Fruit fly (Drosophila melanogaster) whole organism, embryonic: ENCODE data around the gene CG43117.

Source experiments
- Atf-2 ChIP-seq: fragments of 200-800 bp; sonication (Bioruptor generic); optimal IDR thresholded peaks from 2 replicates; lab custom pipeline; 2016; ENCODE audit warnings: missing biosample characterization, missing genetic modification characterization
- Atf6 ChIP-seq: fragments of 200-800 bp; sonication (Bioruptor generic); IDR thresholded peaks from 2 replicates; pipeline ENCODE4 v1.3.6; 2022; ENCODE audit warnings: missing biosample characterization, missing genetic modification characterization
- B-H1 ChIP-seq: fragments of 200-800 bp; sonication (Bioruptor generic); IDR thresholded peaks from 3 replicates; pipeline ENCODE4 v1.3.6; 2022; ENCODE audit warnings: missing biosample characterization, missing genetic modification characterization
- BEAF-32 ChIP-seq: fragments of 200-800 bp; sonication (Bioruptor generic); optimal IDR thresholded peaks from 3 replicates; lab custom pipeline; 2017; ENCODE audit warnings: missing biosample characterization, missing genetic modification characterization, mild to moderate bottlenecking, moderate library complexity, missing genetic modification reagents
- Bgb ChIP-seq: fragments of 200-800 bp; sonication (Bioruptor generic); IDR thresholded peaks from 2 replicates; pipeline ENCODE4 v1.3.6; 2022; ENCODE audit warnings: missing biosample characterization, missing genetic modification characterization; ENCODE audit not compliant: partially characterized antibody
- CG10321 ChIP-seq: fragments of 200-800 bp; sonication (Bioruptor generic); IDR thresholded peaks from 2 replicates; pipeline ENCODE4 v1.3.6; 2022; ENCODE audit warnings: missing biosample characterization, missing genetic modification characterization
- CG10462 ChIP-seq: fragments of 200-800 bp; sonication (Bioruptor generic); optimal IDR thresholded peaks from 2 replicates; lab custom pipeline; 2016; ENCODE audit warnings: missing biosample characterization, missing genetic modification characterization
- CG11695 ChIP-seq: fragments of 200-800 bp; sonication (Bioruptor generic); IDR thresholded peaks from 3 replicates; pipeline ENCODE4 v1.3.6; 2022; ENCODE audit warnings: missing biosample characterization, missing genetic modification characterization
- CG13775 ChIP-seq: fragments of 200-800 bp; sonication (Bioruptor generic); optimal IDR thresholded peaks from 3 replicates; lab custom pipeline; 2017; ENCODE audit warnings: missing biosample characterization, mild to moderate bottlenecking, missing genetic modification characterization
- CG1832 ChIP-seq: fragments of 200-800 bp; sonication (Bioruptor generic); optimal IDR thresholded peaks from 2 replicates; lab custom pipeline; 2017; ENCODE audit warnings: missing biosample characterization, mild to moderate bottlenecking, missing genetic modification characterization, inconsistent platforms
- CG2678 ChIP-seq: fragments of 200-800 bp; sonication (Bioruptor generic); optimal IDR thresholded peaks from 3 replicates; lab custom pipeline; 2019; ENCODE audit warnings: missing biosample characterization, mild to moderate bottlenecking, missing genetic modification characterization, moderate library complexity
- CG3726 ChIP-seq: fragments of 200-800 bp; sonication (Bioruptor generic); IDR thresholded peaks from 3 replicates; pipeline ENCODE4, ENCODE4 v1.3.6; 2022; ENCODE audit warnings: missing biosample characterization, missing genetic modification characterization
- CG4707 ChIP-seq: fragments of 200-800 bp; sonication (Bioruptor generic); optimal IDR thresholded peaks from 2 replicates; lab custom pipeline; 2018; ENCODE audit warnings: missing biosample characterization, mild to moderate bottlenecking, missing genetic modification characterization, moderate library complexity
- CG5953 ChIP-seq: fragments of 200-800 bp; sonication (Bioruptor generic); IDR thresholded peaks from 2 replicates; pipeline ENCODE4 v1.3.6; 2022; ENCODE audit warnings: missing biosample characterization, missing genetic modification characterization
- CG6791 ChIP-seq: fragments of 200-800 bp; sonication (Bioruptor generic); IDR thresholded peaks from 3 replicates; pipeline ENCODE4 v1.3.6; 2022; ENCODE audit warnings: missing biosample characterization, missing genetic modification characterization; ENCODE audit not compliant: partially characterized antibody
- CG7271 ChIP-seq: fragments of 200-800 bp; sonication (Bioruptor generic); optimal IDR thresholded peaks from 2 replicates; lab custom pipeline; 2018; ENCODE audit warnings: missing biosample characterization, mild to moderate bottlenecking, missing genetic modification characterization, moderate library complexity
- CG7357 ChIP-seq: fragments of 200-800 bp; sonication (Bioruptor generic); IDR thresholded peaks from 3 replicates; pipeline ENCODE4 v1.3.6; 2022; ENCODE audit warnings: missing biosample characterization, missing genetic modification characterization
- CG9797 ChIP-seq: fragments of 200-800 bp; sonication (Bioruptor generic); optimal IDR thresholded peaks from 3 replicates; lab custom pipeline; 2018; ENCODE audit warnings: missing biosample characterization, mild to moderate bottlenecking, missing genetic modification characterization
- Chrac-16 ChIP-seq: fragments of 200-800 bp; sonication (Bioruptor generic); optimal IDR thresholded peaks from 3 replicates; lab custom pipeline; 2016; ENCODE audit warnings: missing biosample characterization, missing genetic modification characterization
- Doc2 ChIP-seq: fragments of 200-800 bp; sonication (Bioruptor generic); IDR thresholded peaks from 2 replicates; pipeline ENCODE4 v1.3.6; 2022; ENCODE audit warnings: missing biosample characterization, missing genetic modification characterization
- Fer3 ChIP-seq: fragments of 200-800 bp; sonication (Bioruptor generic); optimal IDR thresholded peaks from 2 replicates; lab custom pipeline; 2018; ENCODE audit warnings: missing biosample characterization, mild to moderate bottlenecking, missing genetic modification characterization, moderate library complexity
- HLH3B ChIP-seq: fragments of 200-800 bp; sonication (Bioruptor generic); IDR thresholded peaks from 2 replicates; pipeline ENCODE4 v1.3.6; 2022; ENCODE audit warnings: missing biosample characterization, missing genetic modification characterization
- Hr78 ChIP-seq, 2 experiments: fragments of 200-800 bp in 1 of 2; fragments of >200 bp in 1 of 2; sonication (Bioruptor generic) in 1 of 2; optimal IDR thresholded peaks; 2 replicates each; lab custom pipeline; 2017 to 2019; ENCODE audit warnings: missing biosample characterization in 2 of 2, missing genetic modification characterization in 2 of 2, mild to moderate bottlenecking in 1 of 2, moderate library complexity in 1 of 2
- Med ChIP-seq: fragments of 200-800 bp; sonication (Bioruptor generic); peaks from one replicate; lab custom pipeline; 2016; ENCODE audit warnings: missing biosample characterization, missing genetic modification characterization, mild to moderate bottlenecking, inconsistent platforms, moderate library complexity
- Meics ChIP-seq: fragments of 200-800 bp; sonication (Bioruptor generic); optimal IDR thresholded peaks from 2 replicates; lab custom pipeline; 2017; ENCODE audit warnings: missing biosample characterization, mild to moderate bottlenecking, missing genetic modification characterization
- Mrtf ChIP-seq: fragments of 200-800 bp; sonication (Bioruptor generic); IDR thresholded peaks from 3 replicates; pipeline ENCODE4 v1.3.6; 2022; ENCODE audit warnings: missing biosample characterization, missing genetic modification characterization
- Nf-YA ChIP-seq: fragments of 200-800 bp; sonication (Bioruptor generic); IDR thresholded peaks from 2 replicates; pipeline ENCODE4 v1.3.6; 2022; ENCODE audit warnings: missing biosample characterization, missing genetic modification characterization
- Pdp1 ChIP-seq, 2 experiments: fragments of 200-800 bp; sonication (Bioruptor generic); optimal IDR thresholded peaks; 3 replicates each; lab custom pipeline; 2016; ENCODE audit warnings: missing biosample characterization in 2 of 2, missing genetic modification characterization in 2 of 2, mild to moderate bottlenecking in 1 of 2, moderate library complexity in 1 of 2
- bigmax ChIP-seq: fragments of 200-800 bp; sonication (Bioruptor generic); optimal IDR thresholded peaks from 2 replicates; lab custom pipeline; 2018; ENCODE audit warnings: missing biosample characterization, mild to moderate bottlenecking, missing genetic modification characterization
- chinmo ChIP-seq: fragments of 200-800 bp; sonication (Bioruptor generic); IDR thresholded peaks from 4 replicates; pipeline ENCODE4 v1.3.6; 2022; ENCODE audit warnings: missing biosample characterization, missing genetic modification characterization; ENCODE audit not compliant: partially characterized antibody
- corto ChIP-seq: fragments of 200-800 bp; sonication (Bioruptor generic); optimal IDR thresholded peaks from 2 replicates; lab custom pipeline; 2016; ENCODE audit warnings: missing biosample characterization, mild to moderate bottlenecking, missing genetic modification characterization, moderate library complexity
- da ChIP-seq: fragments of 200-800 bp; sonication (Bioruptor generic); optimal IDR thresholded peaks from 2 replicates; lab custom pipeline; 2016; ENCODE audit warnings: missing biosample characterization, missing genetic modification characterization
- ftz-f1 ChIP-seq: fragments of 200-800 bp; sonication (Bioruptor generic); optimal IDR thresholded peaks from 2 replicates; lab custom pipeline; 2016; ENCODE audit warnings: missing biosample characterization, missing genetic modification characterization
- gcm ChIP-seq: fragments of 200-800 bp; sonication (Bioruptor generic); optimal IDR thresholded peaks from 2 replicates; lab custom pipeline; 2019; ENCODE audit warnings: missing biosample characterization, mild to moderate bottlenecking, missing genetic modification characterization, moderate library complexity
- gro ChIP-seq: fragments of 200-800 bp; sonication (Bioruptor generic); optimal IDR thresholded peaks from 2 replicates; lab custom pipeline; 2016; ENCODE audit warnings: missing biosample characterization, missing genetic modification characterization
- gsb ChIP-seq: fragments of 200-800 bp; sonication (Bioruptor generic); IDR thresholded peaks from 2 replicates; pipeline ENCODE4 v1.3.6; 2022; ENCODE audit warnings: missing biosample characterization, missing genetic modification characterization
- gsb-n ChIP-seq: fragments of 200-800 bp; sonication (Bioruptor generic); optimal IDR thresholded peaks from 3 replicates; lab custom pipeline; 2018; ENCODE audit warnings: missing biosample characterization, mild to moderate bottlenecking, missing genetic modification characterization
- kni ChIP-seq: fragments of 200-800 bp; sonication (Bioruptor generic); optimal IDR thresholded peaks from 3 replicates; lab custom pipeline; 2017; ENCODE audit warnings: mild to moderate bottlenecking, missing biosample characterization, missing genetic modification reagents, missing genetic modification characterization
- lbe ChIP-seq: fragments of 200-800 bp; sonication (Bioruptor generic); optimal IDR thresholded peaks from 2 replicates; lab custom pipeline; 2016; ENCODE audit warnings: missing biosample characterization, mild to moderate bottlenecking, missing genetic modification characterization
- pan ChIP-seq, 4 experiments: fragments of >200 bp in 3 of 4; fragments of 200-800 bp in 1 of 4; sonication (Bioruptor generic) in 1 of 4; optimal IDR thresholded peaks in 3 of 4; IDR thresholded peaks in 1 of 4; 2 replicates each; pipeline versions ENCODE4 v1.3.6 to Lab custom; 2017 to 2022; ENCODE audit warnings: missing biosample characterization in 2 of 4, missing genetic modification characterization in 2 of 4, mixed read lengths in 1 of 4
- sens ChIP-seq: fragments of 200-800 bp; sonication (Bioruptor generic); peaks from one replicate; lab custom pipeline; 2016; ENCODE audit warnings: missing biosample characterization, missing genetic modification characterization
- slou ChIP-seq: fragments of 200-800 bp; sonication (Bioruptor generic); optimal IDR thresholded peaks from 3 replicates; lab custom pipeline; 2016; ENCODE audit warnings: missing biosample characterization, missing genetic modification characterization
- vvl ChIP-seq: fragments of 200-800 bp; sonication (Bioruptor generic); IDR thresholded peaks from 2 replicates; pipeline ENCODE4 v1.3.6; 2022; ENCODE audit warnings: missing biosample characterization, missing genetic modification characterization
- zfh1 ChIP-seq: fragments of 200-800 bp; sonication (Bioruptor generic); IDR thresholded peaks from 3 replicates; pipeline ENCODE4 v1.3.6; 2022; ENCODE audit warnings: missing biosample characterization, missing genetic modification characterization

CG43117 gene

DNA sequence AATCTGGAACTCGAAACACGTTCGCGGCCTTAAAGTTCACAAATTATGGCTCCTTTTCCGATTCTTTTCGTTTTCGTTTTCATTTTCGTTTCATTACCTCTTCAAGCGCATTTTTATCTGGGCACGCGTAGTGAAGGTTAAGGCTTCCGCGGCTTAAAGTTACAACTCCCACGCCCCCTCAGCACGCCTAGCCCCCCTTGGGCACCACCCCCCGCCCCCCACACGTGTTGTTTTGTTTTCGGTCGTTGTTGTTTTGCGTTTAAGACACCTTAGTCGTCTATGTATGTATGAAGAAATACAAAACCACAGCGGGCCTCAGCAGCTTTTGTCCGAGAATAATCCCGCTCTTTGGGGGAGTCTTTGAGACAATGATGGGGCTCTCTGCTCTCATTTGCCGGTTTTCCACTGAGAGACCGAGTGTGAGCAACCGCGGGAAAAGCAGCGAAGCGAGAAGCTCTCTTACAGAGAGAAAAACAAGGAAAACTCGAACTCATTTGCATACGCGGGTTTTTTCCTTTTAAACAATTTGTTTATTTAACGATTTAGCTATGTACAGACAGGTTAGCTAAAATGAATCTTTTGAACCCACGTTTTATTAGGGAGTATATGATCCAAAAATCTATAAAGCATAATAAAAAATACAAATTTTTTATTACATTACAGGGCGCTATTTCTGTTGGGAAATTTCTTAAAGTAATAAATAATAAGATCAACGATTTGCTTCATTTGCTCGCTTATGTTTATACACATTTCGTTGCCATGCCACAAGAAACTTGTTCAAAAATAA is 7.8 kb downstream of the CG43117 start (continued):
- TF ChIP-seq bigmax (GFP tag; lab: Kevin White, UChicago), result no peak
- no peak for TF ChIP-seq Nf-YA
- TF ChIP-seq CG2678 (tag; lab: Kevin White, UChicago), result peak; percentile 61
- TF ChIP-seq HLH3B (GFP tag; lab: Robert Waterston, UW), result peak; percentile 15; the same call in 1 of the 2 replicates
- TF ChIP-seq Atf6, result 0 out of 2 replicates have a peak, but pooled peaks have one; percentile 32
- TF ChIP-seq Chrac-16 (GFP tag; lab: Kevin White, UChicago), result no peak
- peak; percentile 21; the same call in 1 of the 3 replicates for TF ChIP-seq zfh1 (GFP tag; lab: Robert Waterston, UW)
- TF ChIP-seq corto, result no peak
- no peak for TF ChIP-seq Mrtf (GFP tag; lab: Robert Waterston, UW)
- TF ChIP-seq Fer3 (tag; lab: Kevin White, UChicago), result peak; percentile 33
- TF ChIP-seq CG3726 (GFP tag; lab: Robert Waterston, UW), result no peak
- TF ChIP-seq slou (GFP tag; lab: Kevin White, UChicago), result no peak
- no peak for TF ChIP-seq Atf-2 (GFP tag; lab: Kevin White, UChicago)
- no peak for TF ChIP-seq da (GFP tag; lab: Kevin White, UChicago)
- peak; percentile 53 for TF ChIP-seq Meics
- no peak for TF ChIP-seq gcm (GFP tag; lab: Kevin White, UChicago)
- TF ChIP-seq CG1832 (GFP tag; lab: Kevin White, UChicago), result no peak
- TF ChIP-seq CG6791 (GFP tag; lab: Robert Waterston, UW), result no peak
- no peak for TF ChIP-seq kni (GFP tag; lab: Kevin White, UChicago)
- no peak for TF ChIP-seq pan (optimal IDR thresholded peaks at IDR 0.05; lab: Kevin White, UChicago)
- TF ChIP-seq pan (GFP tag; optimal IDR thresholded peaks at IDR 0.05 in 1 of 2, IDR thresholded peaks at IDR 0.05 in 1 of 2), result peak in 1 of 2 experiments; percentile 59
- no peak for TF ChIP-seq BEAF-32 (GFP tag; lab: Kevin White, UChicago)
- peak in 1 of 2 experiments; percentile 29 for TF ChIP-seq Pdp1 (GFP tag; optimal IDR thresholded peaks at IDR 0.05; lab: Kevin White, UChicago)
- no peak for TF ChIP-seq CG10462 (GFP tag; lab: Kevin White, UChicago)
- no peak for TF ChIP-seq gsb
- no peak for TF ChIP-seq CG7271 (tag; lab: Kevin White, UChicago)
- no peak; the same call in 2 of the 3 replicates for TF ChIP-seq B-H1 (GFP tag; lab: Robert Waterston, UW)
- no peak for TF ChIP-seq CG5953
- peak; percentile 5; the same call in 1 of the 2 replicates for TF ChIP-seq CG10321 (GFP tag; lab: Robert Waterston, UW)
- peak; percentile 49; the same call in 1 of the 3 replicates for TF ChIP-seq CG11695
- no peak for TF ChIP-seq CG13775 (GFP tag; lab: Kevin White, UChicago)
- no peak for TF ChIP-seq Med (GFP tag; lab: Kevin White, UChicago)
- TF ChIP-seq CG9797, result no peak

DNA sequence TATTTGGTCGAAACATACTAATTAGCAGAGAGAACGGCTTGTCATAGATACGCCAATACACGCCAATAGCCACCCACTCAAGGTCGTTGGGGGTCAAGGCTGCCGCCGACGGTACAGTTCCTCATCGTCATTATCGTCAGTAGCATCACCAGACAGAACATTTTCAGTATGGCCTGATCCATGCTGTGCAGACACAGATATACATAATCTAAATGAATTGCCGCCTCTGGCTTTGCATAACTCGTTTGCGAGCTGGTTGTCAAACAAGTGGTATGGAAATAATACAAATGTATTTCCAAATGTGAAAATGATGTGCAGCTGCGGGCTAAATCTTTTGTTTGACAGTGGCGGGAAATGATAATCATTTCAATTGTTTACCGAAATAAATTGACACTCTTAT is 8.6 kb downstream of the CG43117 start:
- peak; percentile 10 for TF ChIP-seq sens
- peak; percentile 71 for TF ChIP-seq vvl
- peak in 1 of 2 experiments; percentile 27 for TF ChIP-seq Hr78 (GFP tag; optimal IDR thresholded peaks at IDR 0.05; lab: Kevin White, UChicago)
- no peak for TF ChIP-seq lbe (GFP tag; lab: Kevin White, UChicago)
- no peak for TF ChIP-seq CG7357
- 0 out of 2 replicates have a peak, but pooled peaks have one; percentile 10 for TF ChIP-seq Bgb
- TF ChIP-seq chinmo (GFP tag; lab: Robert Waterston, UW), result 0 out of 4 replicates have a peak, but pooled peaks have one; percentile 51
- TF ChIP-seq gro (GFP tag; lab: Kevin White, UChicago), result no peak
- TF ChIP-seq Doc2 (GFP tag; lab: Robert Waterston, UW), result no peak
- peak in 1 of 2 experiments; percentile 13 for TF ChIP-seq Pdp1 (GFP tag; optimal IDR thresholded peaks at IDR 0.05; lab: Kevin White, UChicago)
- TF ChIP-seq gsb-n (tag; lab: Kevin White, UChicago), result no peak
- TF ChIP-seq CG4707 (GFP tag; lab: Kevin White, UChicago), result no peak
- TF ChIP-seq ftz-f1 (GFP tag; lab: Kevin White, UChicago), result peak; percentile 57
- peak; percentile 47 for TF ChIP-seq Med (GFP tag; lab: Kevin White, UChicago)
